Worm (Caenorhabditis elegans) whole organism, midembryonic: ENCODE data around the gene R05G6.5.

Experiments used
- T22C8.4 ChIP-seq: fragments of 200-800 bp; sonication (Bioruptor generic); IDR thresholded peaks from 2 replicates; pipeline ENCODE4 v1.3.6; 2022; ENCODE audit warnings: missing genetic modification characterization, missing compliant biosample characterization
- cog-1 ChIP-seq: sonication (generic microtip); optimal IDR thresholded peaks from 2 replicates; lab custom pipeline; 2016; ENCODE audit warnings: missing genetic modification characterization, missing compliant biosample characterization
- flt-1 ChIP-seq: fragments of 200-800 bp; sonication (Bioruptor generic); IDR thresholded peaks from 2 replicates; pipeline ENCODE4 v1.3.6; 2022; ENCODE audit warnings: missing genetic modification characterization, missing compliant biosample characterization
- klf-2 ChIP-seq: fragments of 200-800 bp; sonication (Bioruptor generic); conservative IDR thresholded peaks from 2 replicates; pipeline ENCODE4 v1.3.6; 2022; ENCODE audit warnings: missing genetic modification reagents, missing genetic modification characterization, missing compliant biosample characterization
- med-1 ChIP-seq: sonication (generic microtip); optimal IDR thresholded peaks from 2 replicates; lab custom pipeline; 2017; ENCODE audit warnings: missing genetic modification characterization, mild to moderate bottlenecking, missing compliant biosample characterization, antibody characterized with exemption, missing genetic modification reagents; ENCODE audit not compliant: insufficient read depth
- ref-1 ChIP-seq: fragments of 200-800 bp; sonication (Bioruptor generic); conservative IDR thresholded peaks from 2 replicates; pipeline ENCODE4 v1.3.6; 2022; ENCODE audit warnings: missing genetic modification reagents, missing genetic modification characterization, missing compliant biosample characterization
- tab-1 ChIP-seq: fragments of 200-800 bp; sonication (Bioruptor generic); IDR thresholded peaks from 2 replicates; pipeline ENCODE4 v1.3.6; 2022; ENCODE audit warnings: missing genetic modification characterization, missing compliant biosample characterization
- ztf-23 ChIP-seq: fragments of 200-800 bp; sonication (Bioruptor generic); IDR thresholded peaks from 2 replicates; pipeline ENCODE4 v1.3.6; 2022; ENCODE audit warnings: missing genetic modification reagents, missing genetic modification characterization, missing compliant biosample characterization
- ztf-29 ChIP-seq: fragments of 200-800 bp; sonication (Bioruptor generic); IDR thresholded peaks from 2 replicates; pipeline ENCODE4 v1.3.6; 2022; ENCODE audit warnings: missing genetic modification reagents, missing genetic modification characterization, missing compliant biosample characterization

The R05G6.5 gene

ce11 chrIV:7477697-7478096, 30.5 kb upstream of the R05G6.5 start:
- TF ChIP-seq ztf-29 (GFP tag; lab: Robert Waterston, UW) (no peak), T22C8.4 (no peak), flt-1 (GFP tag; lab: Robert Waterston, UW) (no peak), med-1 (GFP tag; lab: Kevin White, UChicago) (no peak), cog-1 (tag; lab: Kevin White, UChicago) (no peak), ref-1 (GFP tag; lab: Robert Waterston, UW) (no peak), tab-1 (GFP tag; lab: Robert Waterston, UW) (no peak), ztf-23 (GFP tag; lab: Robert Waterston, UW) (no peak), klf-2 (GFP tag; lab: Robert Waterston, UW) (no peak)

ce11 chrIV:7478134-7478533, 30.0 kb upstream of the R05G6.5 start, which contains the start of gene rod-1:
Gene rod-1 (plus strand): TSS chrIV:7478452.
- no peak for TF ChIP-seq T22C8.4
- no peak for TF ChIP-seq ztf-23 (GFP tag; lab: Robert Waterston, UW)
- TF ChIP-seq tab-1 (GFP tag; lab: Robert Waterston, UW) = no peak
- TF ChIP-seq med-1 (GFP tag; lab: Kevin White, UChicago) = no peak
- no peak for TF ChIP-seq flt-1 (GFP tag; lab: Robert Waterston, UW)
- TF ChIP-seq cog-1 (tag; lab: Kevin White, UChicago) = no peak
- TF ChIP-seq ztf-29 (GFP tag; lab: Robert Waterston, UW) = no peak
- TF ChIP-seq klf-2 (GFP tag; lab: Robert Waterston, UW) = no peak
- no peak for TF ChIP-seq ref-1 (GFP tag; lab: Robert Waterston, UW)

- TF ChIP-seq tab-1 (GFP tag; lab: Robert Waterston, UW) (0 out of 2 replicates have a peak, but pooled peaks have one; percentile 8), ref-1 (GFP tag; lab: Robert Waterston, UW) (peak; percentile 32; the same call in 1 of the 2 replicates), ztf-23 (GFP tag; lab: Robert Waterston, UW) (0 out of 2 replicates have a peak, but pooled peaks have one; percentile 9)
Measured at ce11 chrIV:7485565-7486200, 22.5 kb upstream of the R05G6.5 start.

DNA sequence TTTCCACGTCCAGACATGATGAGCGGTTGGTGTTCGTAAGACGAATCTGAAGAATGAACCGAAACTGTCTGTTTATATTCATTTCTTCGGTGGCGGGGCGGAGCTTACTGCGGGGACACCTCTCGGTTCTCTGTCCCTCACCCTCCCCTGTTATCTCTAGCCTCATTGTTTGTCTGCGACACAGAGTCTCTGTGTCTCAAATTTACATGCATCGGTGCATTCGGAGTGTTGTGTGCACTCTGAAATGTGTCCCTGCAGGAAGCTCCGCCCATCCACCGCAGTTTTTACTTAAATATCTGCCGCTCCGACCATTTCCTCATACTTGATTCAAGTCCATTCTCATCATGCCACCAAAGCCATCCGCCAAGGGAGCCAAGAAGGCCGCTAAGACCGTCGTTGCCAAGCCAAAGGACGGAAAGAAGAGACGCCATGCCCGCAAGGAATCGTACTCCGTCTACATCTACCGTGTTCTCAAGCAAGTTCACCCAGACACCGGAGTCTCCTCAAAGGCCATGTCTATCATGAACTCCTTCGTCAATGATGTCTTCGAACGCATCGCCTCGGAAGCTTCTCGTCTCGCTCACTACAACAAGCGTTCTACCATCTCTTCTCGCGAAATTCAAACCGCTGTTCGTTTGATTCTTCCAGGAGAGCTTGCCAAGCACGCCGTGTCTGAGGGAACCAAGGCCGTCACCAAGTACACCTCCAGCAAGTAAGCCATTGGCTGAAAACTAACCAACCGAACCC, 21.8 kb upstream of the R05G6.5 start, which contains the start of the genes his-61 and his-62:
Gene his-61 (minus strand): TSS at position 17 of the 747 bp plus-strand sequence.
Gene his-62 (plus strand): TSS at position 345 of the 747 bp plus-strand sequence.
- peak; percentile 58 for TF ChIP-seq flt-1 (GFP tag; lab: Robert Waterston, UW)
- TF ChIP-seq ref-1 (GFP tag; lab: Robert Waterston, UW) = no peak
- no peak for TF ChIP-seq med-1 (GFP tag; lab: Kevin White, UChicago)
- TF ChIP-seq T22C8.4 = no peak
- no peak; the same call in 1 of the 2 replicates for TF ChIP-seq ztf-29 (GFP tag; lab: Robert Waterston, UW)
- TF ChIP-seq klf-2 (GFP tag; lab: Robert Waterston, UW) = peak; percentile 73
- peak; percentile 97 for TF ChIP-seq cog-1 (tag; lab: Kevin White, UChicago)
- TF ChIP-seq ztf-23 (GFP tag; lab: Robert Waterston, UW) = 0 out of 2 replicates have a peak, but pooled peaks have one; percentile 4

- peak; percentile 67; the same call in 1 of the 2 replicates for TF ChIP-seq ztf-23 (GFP tag; lab: Robert Waterston, UW)
- TF ChIP-seq flt-1 (GFP tag; lab: Robert Waterston, UW) = peak; percentile 90
- TF ChIP-seq klf-2 (GFP tag; lab: Robert Waterston, UW) = no peak
- 0 out of 2 replicates have a peak, but pooled peaks have one; percentile 6 for TF ChIP-seq T22C8.4
- TF ChIP-seq ref-1 (GFP tag; lab: Robert Waterston, UW) = no peak
- no peak for TF ChIP-seq med-1 (GFP tag; lab: Kevin White, UChicago)
- peak; percentile 60 for TF ChIP-seq cog-1 (tag; lab: Kevin White, UChicago)
Measured at ce11 chrIV:7487554-7488456, 20.4 kb upstream of the R05G6.5 start, which contains the start of the genes his-60 and his-59. Gene his-60 (minus strand): TSS chrIV:7487992. Gene his-59 (plus strand): TSS chrIV:7488249.

DNA sequence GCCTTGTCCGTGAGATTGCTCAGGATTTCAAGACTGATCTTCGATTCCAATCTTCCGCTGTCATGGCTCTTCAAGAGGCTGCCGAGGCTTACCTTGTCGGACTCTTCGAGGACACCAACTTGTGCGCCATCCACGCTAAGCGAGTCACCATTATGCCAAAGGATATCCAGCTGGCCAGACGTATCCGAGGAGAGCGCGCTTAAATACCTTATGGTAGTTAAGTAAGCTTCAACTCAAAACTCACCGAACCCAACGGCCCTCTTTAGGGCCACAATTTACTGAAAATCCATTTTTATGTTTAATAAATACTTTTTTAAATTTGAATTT, 19.7 kb upstream of the R05G6.5 start:
- no peak for TF ChIP-seq med-1 (GFP tag; lab: Kevin White, UChicago)
- TF ChIP-seq flt-1 (GFP tag; lab: Robert Waterston, UW) = peak; percentile 65

DNA sequence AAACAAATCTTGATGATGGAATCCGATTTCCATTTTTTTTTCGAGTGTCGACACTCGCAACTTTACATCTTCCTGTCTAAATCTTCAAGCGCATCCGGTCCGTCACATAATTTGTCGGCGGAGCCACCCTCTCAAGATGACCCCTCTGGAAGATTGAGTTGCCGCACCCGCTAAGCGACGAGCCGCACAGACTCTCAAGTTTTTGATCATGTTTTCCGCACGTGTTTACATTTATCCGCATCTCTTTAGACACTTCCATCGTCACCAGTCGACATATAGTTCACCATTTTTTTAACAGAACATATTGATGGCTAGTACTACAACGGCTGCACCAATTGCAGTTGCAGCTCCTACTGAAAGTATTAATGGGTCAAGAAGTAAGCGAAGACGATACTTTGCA, 16.7 kb upstream of the R05G6.5 start, which contains the start of gene F55G1.1:
Gene F55G1.1 (plus strand): TSS at position 301 of the 400 bp plus-strand sequence.
- TF ChIP-seq tab-1 (GFP tag; lab: Robert Waterston, UW) (no peak), ztf-29 (GFP tag; lab: Robert Waterston, UW) (no peak), flt-1 (GFP tag; lab: Robert Waterston, UW) (no peak), ztf-23 (GFP tag; lab: Robert Waterston, UW) (no peak), T22C8.4 (no peak), cog-1 (tag; lab: Kevin White, UChicago) (no peak), med-1 (GFP tag; lab: Kevin White, UChicago) (no peak), klf-2 (GFP tag; lab: Robert Waterston, UW) (no peak), ref-1 (GFP tag; lab: Robert Waterston, UW) (no peak)

DNA sequence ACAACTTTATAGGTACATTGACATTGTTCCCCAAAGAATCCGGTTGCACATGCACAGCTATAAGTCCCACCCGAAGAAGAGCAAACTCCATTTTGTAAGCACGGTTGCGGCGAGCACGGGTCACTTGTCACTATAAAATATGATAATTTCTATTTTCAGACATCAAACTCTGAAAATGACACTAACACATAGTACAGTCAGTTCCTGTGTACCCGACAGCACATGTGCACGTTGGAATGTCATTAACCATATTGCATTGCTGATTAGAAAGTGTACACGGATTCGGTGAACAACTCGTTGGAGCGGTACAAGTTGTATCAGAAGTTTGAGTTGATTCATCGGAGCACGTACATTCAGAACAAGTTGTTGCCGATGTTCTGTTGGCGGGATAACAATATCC, 11.0 kb upstream of the R05G6.5 start:
- no peak for TF ChIP-seq cog-1 (tag; lab: Kevin White, UChicago)
- no peak for TF ChIP-seq ztf-23 (GFP tag; lab: Robert Waterston, UW)
- TF ChIP-seq T22C8.4 = no peak
- TF ChIP-seq med-1 (GFP tag; lab: Kevin White, UChicago) = no peak
- TF ChIP-seq flt-1 (GFP tag; lab: Robert Waterston, UW) = no peak
- TF ChIP-seq ref-1 (GFP tag; lab: Robert Waterston, UW) = no peak
- no peak for TF ChIP-seq klf-2 (GFP tag; lab: Robert Waterston, UW)
- no peak for TF ChIP-seq tab-1 (GFP tag; lab: Robert Waterston, UW)
- no peak for TF ChIP-seq ztf-29 (GFP tag; lab: Robert Waterston, UW)
